Worm (Caenorhabditis elegans) whole organism, L1 larva: Measurements from ENCODE around the gene F36A4.2.

Experiments used
- C04F5.9 ChIP-seq: sonication (generic microtip); optimal IDR thresholded peaks from 2 replicates; lab custom pipeline; 2016; ENCODE audit warnings: missing genetic modification characterization, missing compliant biosample characterization
- C16A3.4 ChIP-seq: fragments of 150-350 bp; optimal IDR thresholded peaks from 2 replicates; lab custom pipeline; 2014; ENCODE audit warnings: missing biosample characterization, missing genetic modification characterization
- F16B12.6 ChIP-seq: fragments of 150-350 bp; optimal IDR thresholded peaks from 2 replicates; lab custom pipeline; 2014; ENCODE audit warnings: missing biosample characterization, missing genetic modification characterization
- ama-1 ChIP-seq: fragments of 150-350 bp; optimal IDR thresholded peaks from 2 replicates; lab custom pipeline; 2014
- blmp-1 ChIP-seq: fragments of 150-350 bp; optimal IDR thresholded peaks from 2 replicates; lab custom pipeline; 2014; ENCODE audit warnings: missing biosample characterization, missing genetic modification characterization
- ceh-63 ChIP-seq: fragments of 200-800 bp; sonication (Bioruptor generic); optimal IDR thresholded peaks from 2 replicates; lab custom pipeline; 2018; ENCODE audit warnings: mild to moderate bottlenecking, missing genetic modification characterization, missing compliant biosample characterization
- ceh-90 ChIP-seq: sonication (generic microtip); optimal IDR thresholded peaks from 2 replicates; lab custom pipeline; 2016; ENCODE audit warnings: missing genetic modification characterization, missing compliant biosample characterization
- ces-1 ChIP-seq: fragments of 150-350 bp; optimal IDR thresholded peaks from 2 replicates; lab custom pipeline; 2014; ENCODE audit warnings: missing biosample characterization, missing genetic modification reagents, missing genetic modification characterization
- dsc-1 ChIP-seq: sonication (generic microtip); optimal IDR thresholded peaks from 2 replicates; lab custom pipeline; 2016; ENCODE audit warnings: mild to moderate bottlenecking, missing genetic modification characterization, missing compliant biosample characterization
- efl-1 ChIP-seq, 4 experiments: fragments of 150-350 bp; optimal IDR thresholded peaks in 3 of 4; peaks in 1 of 4; 1 replicate in 1 of 4; 2 replicates in 3 of 4; lab custom pipeline; 2014; ENCODE audit warnings: missing biosample characterization in 2 of 4, missing genetic modification characterization in 2 of 4, missing genetic modification reagents in 2 of 4
- efl-3 ChIP-seq: fragments of 200-800 bp; sonication (Bioruptor generic); optimal IDR thresholded peaks from 2 replicates; lab custom pipeline; 2018; ENCODE audit warnings: mild to moderate bottlenecking, missing genetic modification characterization, missing compliant biosample characterization
- egl-27 ChIP-seq, 2 experiments: fragments of 150-350 bp in 1 of 2; sonication (generic microtip); optimal IDR thresholded peaks; 3 replicates each; lab custom pipeline; 2017 to 2018; ENCODE audit warnings: missing biosample characterization in 2 of 2, missing genetic modification characterization in 2 of 2, missing genetic modification reagents in 2 of 2
- elt-2 ChIP-seq: sonication (generic microtip); optimal IDR thresholded peaks from 2 replicates; lab custom pipeline; 2016; ENCODE audit warnings: missing genetic modification characterization, mild to moderate bottlenecking, inconsistent platforms, missing compliant biosample characterization, missing genetic modification reagents
- fkh-10 ChIP-seq: sonication (generic microtip); optimal IDR thresholded peaks from 2 replicates; lab custom pipeline; 2017; ENCODE audit warnings: missing biosample characterization, missing genetic modification reagents, missing genetic modification characterization
- fkh-4 ChIP-seq: sonication (generic microtip); optimal IDR thresholded peaks from 2 replicates; lab custom pipeline; 2016; ENCODE audit warnings: missing compliant biosample characterization, missing genetic modification characterization, borderline replicate concordance
- fos-1 ChIP-seq: fragments of 150-350 bp; optimal IDR thresholded peaks from 2 replicates; lab custom pipeline; 2014; ENCODE audit warnings: missing biosample characterization, missing genetic modification characterization
- grh-1 ChIP-seq: fragments of 200-800 bp; sonication (Bioruptor generic); IDR thresholded peaks from 2 replicates; pipeline ENCODE4 v1.3.6; 2022; ENCODE audit warnings: missing genetic modification reagents, missing genetic modification characterization, missing compliant biosample characterization
- hlh-17 ChIP-seq: fragments of 200-800 bp; sonication (Bioruptor generic); optimal IDR thresholded peaks from 2 replicates; lab custom pipeline; 2018; ENCODE audit warnings: missing genetic modification characterization, mild to moderate bottlenecking, missing compliant biosample characterization, moderate library complexity, borderline replicate concordance
- lin-39 ChIP-seq: fragments of 150-350 bp; optimal IDR thresholded peaks from 2 replicates; lab custom pipeline; 2014; ENCODE audit warnings: missing biosample characterization, missing genetic modification reagents, missing genetic modification characterization
- lsy-2 ChIP-seq, 2 experiments: fragments of 150-350 bp; optimal IDR thresholded peaks; 2 replicates each; lab custom pipeline; 2014; ENCODE audit warnings: missing biosample characterization in 2 of 2, missing genetic modification characterization in 2 of 2
- mdl-1 ChIP-seq, 2 experiments: fragments of 150-350 bp; optimal IDR thresholded peaks; 2 replicates each; lab custom pipeline; 2014 to 2017; ENCODE audit warnings: missing biosample characterization in 2 of 2, missing genetic modification characterization in 2 of 2, inconsistent platforms in 1 of 2
- mef-2 ChIP-seq: fragments of 150-350 bp; optimal IDR thresholded peaks from 2 replicates; lab custom pipeline; 2014; ENCODE audit warnings: missing biosample characterization, missing genetic modification characterization
- mep-1 ChIP-seq: fragments of 150-350 bp; optimal IDR thresholded peaks from 2 replicates; lab custom pipeline; 2014; ENCODE audit warnings: missing biosample characterization, missing genetic modification characterization
- nhr-11 ChIP-seq: fragments of 150-350 bp; optimal IDR thresholded peaks from 2 replicates; lab custom pipeline; 2014; ENCODE audit warnings: missing biosample characterization, missing genetic modification characterization
- nhr-19 ChIP-seq: fragments of 200-800 bp; sonication (Bioruptor generic); conservative IDR thresholded peaks from 2 replicates; pipeline ENCODE4 v1.3.6; 2022; ENCODE audit warnings: missing genetic modification characterization, missing compliant biosample characterization
- nhr-20 ChIP-seq: sonication (generic microtip); optimal IDR thresholded peaks from 2 replicates; lab custom pipeline; 2016; ENCODE audit warnings: mild to moderate bottlenecking, missing genetic modification characterization, missing compliant biosample characterization
- nhr-237 ChIP-seq: fragments of 150-350 bp; optimal IDR thresholded peaks from 2 replicates; lab custom pipeline; 2014; ENCODE audit warnings: missing biosample characterization, missing genetic modification characterization
- nhr-47 ChIP-seq: sonication (generic microtip); optimal IDR thresholded peaks from 2 replicates; lab custom pipeline; 2016; ENCODE audit warnings: mild to moderate bottlenecking, missing genetic modification characterization, moderate library complexity, missing compliant biosample characterization
- nhr-76 ChIP-seq: sonication (generic microtip); optimal IDR thresholded peaks from 2 replicates; lab custom pipeline; 2017; ENCODE audit warnings: missing biosample characterization, missing genetic modification characterization
- nhr-77 ChIP-seq: fragments of 150-350 bp; optimal IDR thresholded peaks from 2 replicates; lab custom pipeline; 2014; ENCODE audit warnings: missing biosample characterization, missing genetic modification characterization
- nhr-85 ChIP-seq: sonication (generic microtip); peaks from one replicate; lab custom pipeline; 2016; ENCODE audit warnings: missing genetic modification characterization, inconsistent platforms, missing compliant biosample characterization
- pag-3 ChIP-seq: sonication (generic microtip); optimal IDR thresholded peaks from 2 replicates; lab custom pipeline; 2017; ENCODE audit warnings: missing genetic modification characterization, mild to moderate bottlenecking, missing compliant biosample characterization, antibody characterized with exemption, borderline replicate concordance; ENCODE audit not compliant: insufficient read depth
- skn-1 ChIP-seq: fragments of 150-350 bp; optimal IDR thresholded peaks from 2 replicates; lab custom pipeline; 2014; ENCODE audit warnings: missing biosample characterization, missing genetic modification characterization
- snpc-4 ChIP-seq: fragments of 150-350 bp; optimal IDR thresholded peaks from 2 replicates; lab custom pipeline; 2014; ENCODE audit warnings: missing biosample characterization, missing genetic modification characterization
- sptf-1 ChIP-seq: fragments of 150-350 bp; optimal IDR thresholded peaks from 2 replicates; lab custom pipeline; 2014; ENCODE audit warnings: missing biosample characterization, missing genetic modification characterization
- tbx-2 ChIP-seq: sonication (generic microtip); optimal IDR thresholded peaks from 2 replicates; lab custom pipeline; 2016; ENCODE audit warnings: missing genetic modification characterization, missing compliant biosample characterization
- tlp-1 ChIP-seq: fragments of 150-350 bp; optimal IDR thresholded peaks from 2 replicates; lab custom pipeline; 2014; ENCODE audit warnings: missing biosample characterization, missing genetic modification characterization
- vab-15 ChIP-seq: sonication (generic microtip); optimal IDR thresholded peaks from 2 replicates; lab custom pipeline; 2017; ENCODE audit warnings: missing genotype, mild to moderate bottlenecking, missing genetic modification characterization, missing compliant biosample characterization
- zip-4 ChIP-seq: fragments of 200-800 bp; sonication (Bioruptor generic); optimal IDR thresholded peaks from 2 replicates; lab custom pipeline; 2018; ENCODE audit warnings: mild to moderate bottlenecking, missing genetic modification characterization, moderate library complexity, missing compliant biosample characterization
- ztf-11 ChIP-seq, 2 experiments: sonication (generic microtip); optimal IDR thresholded peaks; 2 replicates each; lab custom pipeline; 2016 to 2017; ENCODE audit warnings: missing genetic modification characterization in 2 of 2, missing biosample characterization in 1 of 2, missing compliant biosample characterization in 1 of 2

F36A4.2 gene

DNA sequence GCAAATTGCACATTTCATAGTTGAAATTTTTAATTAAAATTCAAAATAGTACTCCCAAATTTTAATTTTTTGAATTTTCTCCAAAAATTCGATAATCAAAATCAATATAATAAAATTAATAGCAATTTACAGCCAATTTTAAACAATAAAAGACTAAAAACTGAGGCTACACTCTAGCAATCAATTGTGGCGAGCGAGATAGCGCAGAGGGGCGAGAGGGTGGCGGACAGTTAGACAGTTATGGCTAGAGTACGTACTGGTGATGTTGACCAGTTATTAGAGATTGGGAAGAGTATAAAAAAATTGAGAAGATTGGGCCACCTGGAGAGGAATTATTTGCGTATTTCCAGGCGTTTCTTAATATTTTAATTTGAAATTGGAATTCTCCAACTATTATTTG, 6.7 kb downstream of the F36A4.2 start, which contains the start of gene nhr-78 (continued):
- TF ChIP-seq fkh-10 (no peak), blmp-1 (tag; lab: Kevin White, UChicago) (peak; percentile 8), tlp-1 (no peak), skn-1 (tag; lab: Kevin White, UChicago) (no peak), mef-2 (tag; lab: Kevin White, UChicago) (no peak), nhr-47 (no peak), egl-27 (tag; optimal IDR thresholded peaks at IDR 0.05; lab: Kevin White, UChicago) (no peak), pag-3 (tag; lab: Kevin White, UChicago) (no peak), mdl-1 (tag; optimal IDR thresholded peaks at IDR 0.05; lab: Kevin White, UChicago) (no peak), nhr-19 (GFP tag; lab: Robert Waterston, UW) (0 out of 2 replicates have a peak, but pooled peaks have one; percentile 21), C16A3.4 (tag; lab: Kevin White, UChicago) (no peak), F16B12.6 (tag; lab: Kevin White, UChicago) (peak; percentile 19), nhr-85 (tag; lab: Kevin White, UChicago) (peak; percentile 74), vab-15 (tag; lab: Kevin White, UChicago) (no peak), dsc-1 (peak; percentile 29), ceh-63 (GFP tag; lab: Kevin White, UChicago) (no peak), sptf-1 (tag; lab: Kevin White, UChicago) (no peak), ceh-90 (tag; lab: Kevin White, UChicago) (no peak), ces-1 (no peak), nhr-11 (tag; lab: Kevin White, UChicago) (no peak), ama-1 (lab: Kevin White, UChicago) (no peak), zip-4 (GFP tag; lab: Kevin White, UChicago) (no peak), lin-39 (tag; lab: Kevin White, UChicago) (no peak), nhr-77 (tag; lab: Kevin White, UChicago) (no peak), C04F5.9 (tag; lab: Kevin White, UChicago) (no peak), snpc-4 (tag; lab: Kevin White, UChicago) (no peak), nhr-76 (tag; lab: Kevin White, UChicago) (no peak), hlh-17 (GFP tag; lab: Kevin White, UChicago) (no peak), nhr-20 (peak; percentile 52), efl-3 (GFP tag; lab: Kevin White, UChicago) (no peak), lsy-2 (tag; optimal IDR thresholded peaks at IDR 0.05; lab: Kevin White, UChicago) (peak; percentile 31 to 45), nhr-237 (tag; lab: Kevin White, UChicago) (no peak), ztf-11 (tag; optimal IDR thresholded peaks at IDR 0.05; lab: Kevin White, UChicago) (no peak), fos-1 (no peak), tbx-2 (tag; lab: Kevin White, UChicago) (no peak), grh-1 (no peak)
- TF ChIP-seq, all 84 proteins: peak for 15

DNA sequence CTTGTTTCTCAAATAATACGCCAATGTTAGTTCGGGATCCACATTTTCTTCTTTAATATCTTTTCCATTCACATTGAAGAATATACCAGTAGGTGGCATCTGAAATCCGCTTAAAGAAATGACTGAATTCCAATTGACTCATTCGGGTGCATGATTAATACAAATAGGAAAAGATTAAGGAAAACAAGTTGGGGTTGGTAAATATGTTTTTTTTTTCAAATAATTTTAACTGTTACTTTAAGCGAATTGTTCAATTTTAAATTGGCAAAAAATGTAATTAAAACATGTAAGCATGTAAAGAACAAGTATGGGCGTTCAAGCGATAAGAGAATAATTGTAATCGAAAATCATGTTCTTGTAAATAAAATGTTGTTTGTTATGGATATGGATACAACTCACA, 13.0 kb downstream of the F36A4.2 start, which contains the start of gene F15E6.6:
Gene F15E6.6, minus strand, starts transcription at position 101 of the 400 bp plus-strand sequence.
- TF ChIP-seq blmp-1 (tag; lab: Kevin White, UChicago) (no peak), fkh-4 (tag; lab: Kevin White, UChicago) (no peak), tlp-1 (no peak), nhr-77 (tag; lab: Kevin White, UChicago) (no peak)

DNA sequence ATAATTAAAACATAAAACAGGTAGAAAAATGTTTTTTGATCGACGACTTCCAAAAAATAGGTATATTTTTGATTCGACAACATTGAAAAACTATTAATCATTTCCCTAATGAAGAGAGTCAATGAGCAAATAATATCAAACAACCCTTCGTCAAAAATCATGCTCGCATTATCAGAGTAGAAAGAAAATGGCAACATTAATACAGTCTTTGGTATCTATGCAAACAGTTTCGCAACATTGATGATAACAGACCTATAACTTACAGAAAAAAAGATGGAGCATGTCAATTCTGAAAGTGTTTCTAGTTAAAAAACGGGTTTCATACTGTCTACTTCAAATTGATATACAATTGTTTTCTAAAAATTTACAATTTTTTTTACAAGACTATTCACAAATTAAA, 14.0 kb downstream of the F36A4.2 start:
- TF ChIP-seq hlh-17 (GFP tag; lab: Kevin White, UChicago) (no peak), elt-2 (peak; percentile 29), mep-1 (no peak), fkh-10 (no peak), efl-1 (optimal IDR thresholded peaks at IDR 0.05; lab: Kevin White, UChicago) (no peak), efl-1 (GFP tag; optimal IDR thresholded peaks at IDR 0.05 in 1 of 2; lab: Kevin White, UChicago) (peak in 1 of 2 experiments; percentile 0)
